Worm (Caenorhabditis elegans) whole organism, young adult: ENCODE measurements around the gene inpp-1.

ENCODE experiments used
- B0019.2 ChIP-seq: fragments of 200-800 bp; sonication (Bioruptor generic); conservative IDR thresholded peaks from 2 replicates; pipeline ENCODE4 v1.3.6; 2022; ENCODE audit warnings: missing genetic modification reagents, missing genetic modification characterization, missing compliant biosample characterization
- B0261.1 ChIP-seq: sonication (generic microtip); optimal IDR thresholded peaks from 2 replicates; lab custom pipeline; 2016; ENCODE audit warnings: mild to moderate bottlenecking, missing genetic modification characterization, moderate library complexity, missing compliant biosample characterization
- F22D6.2 ChIP-seq: sonication (generic microtip); optimal IDR thresholded peaks from 2 replicates; lab custom pipeline; 2016; ENCODE audit warnings: mild to moderate bottlenecking, missing genetic modification characterization, missing compliant biosample characterization
- F33H1.4 ChIP-seq: fragments of 200-800 bp; sonication (Bioruptor generic); IDR thresholded peaks from 2 replicates; pipeline ENCODE4 v1.3.6; 2022; ENCODE audit warnings: missing genetic modification reagents, missing genetic modification characterization, missing compliant biosample characterization
- F39B2.1 ChIP-seq: fragments of 200-800 bp; sonication (Bioruptor generic); IDR thresholded peaks from 2 replicates; pipeline ENCODE4 v1.3.6; 2022; ENCODE audit warnings: missing genetic modification reagents, missing genetic modification characterization, missing compliant biosample characterization
- F55B11.4 ChIP-seq: sonication (generic microtip); optimal IDR thresholded peaks from 2 replicates; lab custom pipeline; 2016; ENCODE audit warnings: missing compliant biosample characterization, missing genetic modification characterization, borderline replicate concordance; ENCODE audit not compliant: insufficient read depth
- Y53F4B.3 ChIP-seq: fragments of 200-800 bp; sonication (Bioruptor generic); IDR thresholded peaks from 2 replicates; pipeline ENCODE4 v1.3.6; 2022; ENCODE audit warnings: missing genetic modification reagents, missing genetic modification characterization, missing compliant biosample characterization
- Y53G8AR.9 ChIP-seq: fragments of 200-800 bp; sonication (Bioruptor generic); conservative IDR thresholded peaks from 2 replicates; pipeline ENCODE4 v1.3.6; 2022; ENCODE audit warnings: missing genetic modification reagents, missing genetic modification characterization, missing compliant biosample characterization
- akir-1 ChIP-seq: fragments of 200-800 bp; sonication (Bioruptor generic); optimal IDR thresholded peaks from 2 replicates; lab custom pipeline; 2018; ENCODE audit warnings: mild to moderate bottlenecking, missing genetic modification characterization, moderate library complexity, missing compliant biosample characterization
- ama-1 ChIP-seq, 3 experiments: fragments of 150-350 bp in 1 of 3; sonication (generic microtip) in 2 of 3; optimal IDR thresholded peaks; 2 replicates each; lab custom pipeline; 2014 to 2018; ENCODE audit warnings: missing biosample characterization in 2 of 3, missing genetic modification characterization in 2 of 3, missing genetic modification reagents in 2 of 3
- atf-7 ChIP-seq: sonication (generic microtip); optimal IDR thresholded peaks from 2 replicates; lab custom pipeline; 2017; ENCODE audit warnings: mild to moderate bottlenecking, missing genetic modification characterization, missing compliant biosample characterization
- attf-6 ChIP-seq: fragments of 200-800 bp; sonication (Bioruptor generic); IDR thresholded peaks from 2 replicates; pipeline ENCODE4 v1.3.6; 2022; ENCODE audit warnings: missing genetic modification reagents, missing genetic modification characterization, missing compliant biosample characterization
- bed-2 ChIP-seq: fragments of 200-800 bp; sonication (Bioruptor generic); IDR thresholded peaks from 2 replicates; pipeline ENCODE4 v1.3.6; 2022; ENCODE audit warnings: missing genetic modification reagents, missing genetic modification characterization, missing compliant biosample characterization
- ceh-27 ChIP-seq: fragments of 200-800 bp; sonication (Bioruptor generic); optimal IDR thresholded peaks from 2 replicates; lab custom pipeline; 2018; ENCODE audit warnings: mild to moderate bottlenecking, missing genetic modification characterization, moderate library complexity, missing compliant biosample characterization
- ceh-79 ChIP-seq: sonication (generic microtip); optimal IDR thresholded peaks from 2 replicates; lab custom pipeline; 2017; ENCODE audit warnings: mild to moderate bottlenecking, missing genetic modification characterization, missing compliant biosample characterization
- dox-1 ChIP-seq: fragments of 200-800 bp; sonication (Bioruptor generic); IDR thresholded peaks from 2 replicates; pipeline ENCODE4 v1.3.6; 2022; ENCODE audit warnings: missing genetic modification reagents, missing genetic modification characterization, missing compliant biosample characterization
- egl-18 ChIP-seq: fragments of 200-800 bp; sonication (Bioruptor generic); IDR thresholded peaks from 2 replicates; pipeline ENCODE4 v1.3.6; 2022; ENCODE audit warnings: missing genetic modification reagents, missing genetic modification characterization, missing compliant biosample characterization
- egrh-3 ChIP-seq: fragments of 200-800 bp; sonication (Bioruptor generic); IDR thresholded peaks from 2 replicates; pipeline ENCODE4 v1.3.6; 2022; ENCODE audit warnings: missing genetic modification reagents, missing genetic modification characterization, missing compliant biosample characterization
- ekl-4 ChIP-seq: fragments of 200-800 bp; sonication (Bioruptor generic); IDR thresholded peaks from 2 replicates; pipeline ENCODE4 v1.3.6; 2022; ENCODE audit warnings: missing genetic modification reagents, missing genetic modification characterization, missing compliant biosample characterization
- ets-4 ChIP-seq: fragments of 200-800 bp; sonication (Bioruptor generic); optimal IDR thresholded peaks from 2 replicates; lab custom pipeline; 2018; ENCODE audit warnings: mild to moderate bottlenecking, missing genetic modification characterization, missing compliant biosample characterization
- him-1 ChIP-seq: sonication (generic microtip); optimal IDR thresholded peaks from 2 replicates; lab custom pipeline; 2016; ENCODE audit warnings: missing genotype, missing genetic modification reagents, missing genetic modification characterization, missing compliant biosample characterization
- hlh-12 ChIP-seq: sonication (generic microtip); optimal IDR thresholded peaks from 2 replicates; lab custom pipeline; 2016; ENCODE audit warnings: missing genetic modification characterization, missing compliant biosample characterization
- hmg-1.2 ChIP-seq: fragments of 200-800 bp; sonication (Bioruptor generic); IDR thresholded peaks from 2 replicates; pipeline ENCODE4 v1.3.6; 2022; ENCODE audit warnings: missing genetic modification reagents, missing genetic modification characterization, missing compliant biosample characterization
- hmg-20 ChIP-seq: fragments of 200-800 bp; sonication (Bioruptor generic); IDR thresholded peaks from 2 replicates; pipeline ENCODE4 v1.3.6; 2022; ENCODE audit warnings: missing genetic modification reagents, missing genetic modification characterization, missing compliant biosample characterization
- hsf-1 ChIP-seq: fragments of 200-800 bp; sonication (Bioruptor generic); IDR thresholded peaks from 2 replicates; pipeline ENCODE4 v1.3.6; 2022; ENCODE audit warnings: missing genetic modification reagents, missing genetic modification characterization, missing compliant biosample characterization
- lag-1 ChIP-seq: fragments of 200-800 bp; sonication (Bioruptor generic); IDR thresholded peaks from 2 replicates; pipeline ENCODE4 v1.3.6; 2022; ENCODE audit warnings: missing genetic modification reagents, missing genetic modification characterization, missing compliant biosample characterization
- lin-40 ChIP-seq: sonication (generic microtip); optimal IDR thresholded peaks from 2 replicates; lab custom pipeline; 2016; ENCODE audit warnings: missing genetic modification characterization, mild to moderate bottlenecking, missing compliant biosample characterization, missing genotype, missing genetic modification reagents
- lsy-27 ChIP-seq: sonication (generic microtip); optimal IDR thresholded peaks from 2 replicates; lab custom pipeline; 2017; ENCODE audit warnings: missing genetic modification characterization, mild to moderate bottlenecking, missing compliant biosample characterization, antibody characterized with exemption, missing genotype, borderline replicate concordance; ENCODE audit not compliant: insufficient read depth
- madf-10 ChIP-seq: sonication (generic microtip); optimal IDR thresholded peaks from 2 replicates; lab custom pipeline; 2016; ENCODE audit warnings: mild to moderate bottlenecking, missing genetic modification characterization, missing compliant biosample characterization
- madf-6 ChIP-seq: fragments of 200-800 bp; sonication (Bioruptor generic); IDR thresholded peaks from 2 replicates; pipeline ENCODE4 v1.3.6; 2022; ENCODE audit warnings: missing genetic modification reagents, missing genetic modification characterization, missing compliant biosample characterization
- mel-28 ChIP-seq: sonication (generic microtip); optimal IDR thresholded peaks from 2 replicates; lab custom pipeline; 2016; ENCODE audit warnings: borderline replicate concordance, mild to moderate bottlenecking, missing genetic modification characterization, missing compliant biosample characterization
- mes-4 ChIP-seq: sonication (generic microtip); optimal IDR thresholded peaks from 2 replicates; lab custom pipeline; 2016; ENCODE audit warnings: missing genotype, missing genetic modification characterization, missing compliant biosample characterization
- nfya-2 ChIP-seq: fragments of 200-800 bp; sonication (Bioruptor generic); IDR thresholded peaks from 2 replicates; pipeline ENCODE4 v1.3.6; 2022; ENCODE audit warnings: missing genetic modification reagents, missing genetic modification characterization, missing compliant biosample characterization
- nhr-80 ChIP-seq: sonication (generic microtip); optimal IDR thresholded peaks from 2 replicates; lab custom pipeline; 2016; ENCODE audit warnings: missing genetic modification characterization, missing compliant biosample characterization
- pha-4 ChIP-seq: fragments of 150-350 bp; sonication (generic microtip); optimal IDR thresholded peaks from 2 replicates; lab custom pipeline; 2014; ENCODE audit warnings: missing biosample characterization, missing genetic modification reagents, missing genetic modification characterization
- sdz-38 ChIP-seq: sonication (generic microtip); optimal IDR thresholded peaks from 2 replicates; lab custom pipeline; 2016; ENCODE audit warnings: missing genotype, missing genetic modification characterization, missing compliant biosample characterization
- snpc-1.1 ChIP-seq: sonication (generic microtip); optimal IDR thresholded peaks from 2 replicates; lab custom pipeline; 2017; ENCODE audit warnings: missing genetic modification characterization, mild to moderate bottlenecking, missing compliant biosample characterization, antibody characterized with exemption, moderate library complexity, missing genotype, missing genetic modification reagents; ENCODE audit not compliant: insufficient read depth
- snpc-4 ChIP-seq, 5 experiments: fragments of 150-350 bp in 1 of 5; sonication (generic microtip) in 4 of 5; optimal IDR thresholded peaks; 2 replicates each; lab custom pipeline; 2014 to 2018; ENCODE audit warnings: missing genetic modification characterization in 5 of 5, missing biosample characterization in 3 of 5, antibody characterized with exemption in 2 of 5, mild to moderate bottlenecking in 2 of 5, missing compliant biosample characterization in 2 of 5, missing genotype in 2 of 5, moderate library complexity in 2 of 5, missing genetic modification reagents in 1 of 5
- somi-1 ChIP-seq: fragments of 200-800 bp; sonication (Bioruptor generic); optimal IDR thresholded peaks from 2 replicates; lab custom pipeline; 2018; ENCODE audit warnings: mild to moderate bottlenecking, missing genetic modification characterization, missing compliant biosample characterization
- tbx-9 ChIP-seq: sonication (generic microtip); optimal IDR thresholded peaks from 2 replicates; lab custom pipeline; 2016; ENCODE audit warnings: borderline replicate concordance, missing genetic modification characterization, inconsistent platforms, missing compliant biosample characterization
- unc-130 ChIP-seq: sonication (generic microtip); optimal IDR thresholded peaks from 2 replicates; lab custom pipeline; 2016; ENCODE audit warnings: missing genetic modification reagents, missing genetic modification characterization, missing compliant biosample characterization
- xnd-1 ChIP-seq: sonication (generic microtip); optimal IDR thresholded peaks from 2 replicates; lab custom pipeline; 2016; ENCODE audit warnings: missing genotype, missing genetic modification reagents, missing genetic modification characterization, missing compliant biosample characterization
- zfh-2 ChIP-seq: fragments of 200-800 bp; sonication (Bioruptor generic); conservative IDR thresholded peaks from 2 replicates; pipeline ENCODE4 v1.3.6; 2022; ENCODE audit warnings: missing genetic modification reagents, missing genetic modification characterization, missing compliant biosample characterization
- ztf-22 ChIP-seq: fragments of 200-800 bp; sonication (Bioruptor generic); optimal IDR thresholded peaks from 2 replicates; lab custom pipeline; 2018; ENCODE audit warnings: mild to moderate bottlenecking, missing genetic modification characterization, moderate library complexity, missing compliant biosample characterization
- ztf-3 ChIP-seq: fragments of 200-800 bp; sonication (Bioruptor generic); optimal IDR thresholded peaks from 2 replicates; lab custom pipeline; 2018; ENCODE audit warnings: mild to moderate bottlenecking, missing genetic modification characterization, missing compliant biosample characterization
- ztf-6 ChIP-seq: fragments of 200-800 bp; sonication (Bioruptor generic); IDR thresholded peaks from 2 replicates; pipeline ENCODE4 v1.3.6; 2022; ENCODE audit warnings: missing genetic modification reagents, missing genetic modification characterization, missing compliant biosample characterization

inpp-1 gene

ce11 chrIV:10773811-10774210, at the start of gene inpp-1:
Gene inpp-1 (minus strand): TSS chrIV:10773911.
- no peak for TF ChIP-seq snpc-4 (GFP tag; optimal IDR thresholded peaks at IDR 0.05; lab: Kevin White, UChicago)
- no peak for TF ChIP-seq snpc-4 (tag; optimal IDR thresholded peaks at IDR 0.05; lab: Kevin White, UChicago)
- TF ChIP-seq xnd-1: no peak
- TF ChIP-seq ekl-4 (GFP tag; lab: Robert Waterston, UW): no peak
- no peak for TF ChIP-seq ceh-27 (GFP tag; lab: Kevin White, UChicago)
- no peak for TF ChIP-seq F55B11.4 (tag; lab: Kevin White, UChicago)
- no peak for TF ChIP-seq ama-1 (optimal IDR thresholded peaks at IDR 0.05; lab: Kevin White, UChicago)
- TF ChIP-seq ama-1 (GFP tag; optimal IDR thresholded peaks at IDR 0.05; lab: Kevin White, UChicago): no peak
- TF ChIP-seq F39B2.1 (GFP tag; lab: Robert Waterston, UW): no peak
- TF ChIP-seq ets-4: no peak
- TF ChIP-seq hsf-1 (GFP tag; lab: Robert Waterston, UW): no peak
- TF ChIP-seq mes-4 (tag; lab: Kevin White, UChicago): no peak
- TF ChIP-seq egl-18 (GFP tag; lab: Robert Waterston, UW): no peak
- no peak for TF ChIP-seq dox-1 (GFP tag; lab: Robert Waterston, UW)
- no peak for TF ChIP-seq him-1
- TF ChIP-seq attf-6: no peak
- TF ChIP-seq F33H1.4: no peak
- no peak for TF ChIP-seq lsy-27 (tag; lab: Kevin White, UChicago)
- no peak for TF ChIP-seq zfh-2 (GFP tag; lab: Robert Waterston, UW)
- no peak for TF ChIP-seq pha-4
- no peak for TF ChIP-seq madf-10

DNA sequence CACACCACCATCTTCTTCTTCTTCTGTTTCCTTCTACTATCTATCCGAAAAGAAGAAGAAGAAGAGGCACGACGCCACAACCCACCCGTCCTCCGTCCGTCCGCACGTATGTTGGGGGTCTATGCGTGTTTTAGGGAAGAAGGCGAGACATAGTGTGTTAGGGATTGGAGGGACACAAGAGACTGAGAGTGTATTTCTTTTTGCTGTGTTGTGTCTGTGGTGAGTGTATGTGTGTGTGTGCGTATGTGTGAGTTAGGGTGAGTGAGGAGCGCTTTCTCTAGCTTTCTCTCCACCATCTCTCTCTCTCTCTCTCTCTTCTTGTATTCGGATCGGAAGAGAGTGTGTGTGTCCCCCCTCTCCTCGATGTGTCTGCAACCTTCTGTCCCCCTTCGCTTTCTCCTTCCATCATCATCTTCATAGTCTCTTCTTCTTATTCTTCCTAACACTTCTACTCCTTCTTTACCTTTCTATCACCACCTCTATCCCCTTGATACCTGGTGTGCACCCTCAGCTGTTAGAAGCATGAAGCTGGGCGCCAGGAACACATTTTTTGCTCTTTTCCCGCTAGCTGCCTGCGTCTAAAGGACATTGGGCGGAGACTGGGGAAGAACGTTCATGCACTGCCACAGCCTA, 48.1 kb upstream of the inpp-1 start:
- TF ChIP-seq F22D6.2 (no peak), hmg-1.2 (peak; percentile 72), tbx-9 (tag; lab: Kevin White, UChicago) (no peak), hmg-20 (GFP tag; lab: Robert Waterston, UW) (no peak), attf-6 (no peak), atf-7 (tag; lab: Kevin White, UChicago) (no peak), sdz-38 (tag; lab: Kevin White, UChicago) (no peak), mel-28 (no peak), egrh-3 (GFP tag; lab: Robert Waterston, UW) (peak; percentile 65), bed-2 (GFP tag; lab: Robert Waterston, UW) (no peak), lin-40 (tag; lab: Kevin White, UChicago) (peak; percentile 86), nfya-2 (no peak), F39B2.1 (GFP tag; lab: Robert Waterston, UW) (no peak), madf-6 (no peak), B0261.1 (no peak), somi-1 (peak; percentile 60), ztf-6 (GFP tag; lab: Robert Waterston, UW) (no peak), Y53F4B.3 (GFP tag; lab: Robert Waterston, UW) (no peak), unc-130 (GFP tag; lab: Kevin White, UChicago) (no peak), hlh-12 (tag; lab: Kevin White, UChicago) (no peak), ceh-79 (tag; lab: Kevin White, UChicago) (no peak), ceh-27 (GFP tag; lab: Kevin White, UChicago) (peak; percentile 59), Y53G8AR.9 (GFP tag; lab: Robert Waterston, UW) (0 out of 2 replicates have a peak, but pooled peaks have one; percentile 27), snpc-1.1 (tag; lab: Kevin White, UChicago) (no peak), ztf-3 (GFP tag; lab: Kevin White, UChicago) (no peak), nhr-80 (peak; percentile 87), B0019.2 (GFP tag; lab: Robert Waterston, UW) (0 out of 2 replicates have a peak, but pooled peaks have one; percentile 34), ztf-22 (GFP tag; lab: Kevin White, UChicago) (no peak), akir-1 (GFP tag; lab: Kevin White, UChicago) (no peak), lag-1 (no peak)
